Fruit fly (Drosophila melanogaster) whole organism, embryonic: Measurements from ENCODE around the gene CG8892.

ENCODE experiments used
- B-H1 ChIP-seq: fragments of 200-800 bp; sonication (Bioruptor generic); IDR thresholded peaks from 3 replicates; pipeline ENCODE4 v1.3.6; 2022; ENCODE audit warnings: missing biosample characterization, missing genetic modification characterization
- CG10267 ChIP-seq: fragments of 200-800 bp; sonication (Bioruptor generic); optimal IDR thresholded peaks from 2 replicates; lab custom pipeline; 2018; ENCODE audit warnings: missing biosample characterization, mild to moderate bottlenecking, missing genetic modification characterization, moderate library complexity
- CG11723 ChIP-seq: fragments of 200-800 bp; sonication (Bioruptor generic); optimal IDR thresholded peaks from 2 replicates; lab custom pipeline; 2017; ENCODE audit warnings: missing biosample characterization, mild to moderate bottlenecking, missing genetic modification characterization
- CG12071 ChIP-seq: fragments of 200-800 bp; sonication (Bioruptor generic); optimal IDR thresholded peaks from 3 replicates; lab custom pipeline; 2018; ENCODE audit warnings: missing biosample characterization, mild to moderate bottlenecking, missing genetic modification characterization
- CG12391 ChIP-seq: fragments of 200-800 bp; sonication (Bioruptor generic); optimal IDR thresholded peaks from 3 replicates; lab custom pipeline; 2018; ENCODE audit warnings: missing biosample characterization, mild to moderate bottlenecking, missing genetic modification characterization, moderate library complexity
- CG12942 ChIP-seq: fragments of 200-800 bp; sonication (Bioruptor generic); optimal IDR thresholded peaks from 3 replicates; lab custom pipeline; 2016; ENCODE audit warnings: missing biosample characterization, missing genetic modification characterization
- CG13296 ChIP-seq: fragments of 200-800 bp; sonication (Bioruptor generic); optimal IDR thresholded peaks from 3 replicates; lab custom pipeline; 2018; ENCODE audit warnings: missing biosample characterization, mild to moderate bottlenecking, missing genetic modification characterization
- CG14050 ChIP-seq: fragments of 200-800 bp; sonication (Bioruptor generic); IDR thresholded peaks from 3 replicates; pipeline ENCODE4 v1.3.6; 2022; ENCODE audit warnings: missing biosample characterization, missing genetic modification characterization
- CG17912 ChIP-seq: fragments of 200-800 bp; sonication (Bioruptor generic); optimal IDR thresholded peaks from 2 replicates; lab custom pipeline; 2018; ENCODE audit warnings: missing biosample characterization, mild to moderate bottlenecking, missing genetic modification characterization
- CG2199 ChIP-seq: fragments of 200-800 bp; sonication (Bioruptor generic); IDR thresholded peaks from 3 replicates; pipeline ENCODE4 v1.3.6; 2022; ENCODE audit warnings: missing biosample characterization, missing genetic modification characterization
- CG2889 ChIP-seq: fragments of 200-800 bp; sonication (Bioruptor generic); IDR thresholded peaks from 3 replicates; pipeline ENCODE4 v1.3.6; 2022; ENCODE audit warnings: missing biosample characterization, missing genetic modification characterization
- CG31365 ChIP-seq: fragments of 200-800 bp; sonication (Bioruptor generic); optimal IDR thresholded peaks from 2 replicates; lab custom pipeline; 2018; ENCODE audit warnings: missing biosample characterization, mild to moderate bottlenecking, missing genetic modification characterization
- CG42726 ChIP-seq: fragments of 200-800 bp; sonication (Bioruptor generic); IDR thresholded peaks from 2 replicates; pipeline ENCODE4 v1.3.6; 2022; ENCODE audit warnings: missing biosample characterization, missing genetic modification characterization; ENCODE audit not compliant: partially characterized antibody
- CG6791 ChIP-seq: fragments of 200-800 bp; sonication (Bioruptor generic); IDR thresholded peaks from 3 replicates; pipeline ENCODE4 v1.3.6; 2022; ENCODE audit warnings: missing biosample characterization, missing genetic modification characterization; ENCODE audit not compliant: partially characterized antibody
- CG7745 ChIP-seq: fragments of 200-800 bp; sonication (Bioruptor generic); optimal IDR thresholded peaks from 2 replicates; lab custom pipeline; 2018; ENCODE audit warnings: missing biosample characterization, mild to moderate bottlenecking, missing genetic modification characterization, moderate library complexity
- CG7928 ChIP-seq: fragments of 200-800 bp; sonication (Bioruptor generic); optimal IDR thresholded peaks from 2 replicates; lab custom pipeline; 2017; ENCODE audit warnings: missing biosample characterization, mild to moderate bottlenecking, missing genetic modification characterization
- CG7963 ChIP-seq: fragments of 200-800 bp; sonication (Bioruptor generic); IDR thresholded peaks from 3 replicates; pipeline ENCODE4 v1.3.6; 2022; ENCODE audit warnings: missing biosample characterization, missing genetic modification characterization; ENCODE audit not compliant: partially characterized antibody
- CG8359 ChIP-seq: fragments of 200-800 bp; sonication (Bioruptor generic); optimal IDR thresholded peaks from 2 replicates; lab custom pipeline; 2017; ENCODE audit warnings: missing biosample characterization, mild to moderate bottlenecking, missing genetic modification characterization, borderline replicate concordance
- CTCF ChIP-seq: fragments of 200-800 bp; sonication (Bioruptor generic); optimal IDR thresholded peaks from 2 replicates; lab custom pipeline; 2017; ENCODE audit warnings: missing biosample characterization, mild to moderate bottlenecking, missing genetic modification characterization, moderate library complexity
- Dbx ChIP-seq: fragments of 200-800 bp; sonication (Bioruptor generic); IDR thresholded peaks from 3 replicates; pipeline ENCODE4 v1.3.6; 2022; ENCODE audit warnings: missing biosample characterization, missing genetic modification characterization
- Deaf1 ChIP-seq: fragments of 200-800 bp; optimal IDR thresholded peaks from 3 replicates; lab custom pipeline; 2019; ENCODE audit warnings: missing biosample characterization, mild to moderate bottlenecking, missing genetic modification characterization, moderate library complexity
- Dip3 ChIP-seq: fragments of 200-800 bp; sonication (Bioruptor generic); optimal IDR thresholded peaks from 3 replicates; lab custom pipeline; 2016; ENCODE audit warnings: missing biosample characterization, missing genetic modification characterization
- Hey ChIP-seq: fragments of 200-800 bp; sonication (Bioruptor generic); optimal IDR thresholded peaks from 3 replicates; lab custom pipeline; 2018; ENCODE audit warnings: missing biosample characterization, mild to moderate bottlenecking, missing genetic modification characterization
- HmgZ ChIP-seq: fragments of 200-800 bp; sonication (Bioruptor generic); optimal IDR thresholded peaks from 2 replicates; lab custom pipeline; 2018; ENCODE audit warnings: missing biosample characterization, mild to moderate bottlenecking, missing genetic modification characterization
- Max ChIP-seq: fragments of 200-800 bp; sonication (Bioruptor generic); optimal IDR thresholded peaks from 2 replicates; lab custom pipeline; 2016; ENCODE audit warnings: missing biosample characterization, mild to moderate bottlenecking, missing genetic modification characterization
- Myb ChIP-seq: fragments of 200-800 bp; sonication (Bioruptor generic); optimal IDR thresholded peaks from 2 replicates; lab custom pipeline; 2016; ENCODE audit warnings: missing biosample characterization, missing genetic modification characterization
- Ssrp ChIP-seq: fragments of 200-800 bp; sonication (Bioruptor generic); optimal IDR thresholded peaks from 2 replicates; lab custom pipeline; 2018; ENCODE audit warnings: missing biosample characterization, mild to moderate bottlenecking, missing genetic modification characterization, moderate library complexity
- Trl ChIP-seq, 3 experiments: fragments of >200 bp in 2 of 3; fragments of 200-800 bp in 1 of 3; sonication (Bioruptor generic) in 1 of 3; optimal IDR thresholded peaks; 2 replicates in 1 of 3; 3 replicates in 2 of 3; lab custom pipeline; 2016 to 2017; ENCODE audit warnings: missing biosample characterization in 1 of 3, missing genetic modification characterization in 1 of 3
- Usf ChIP-seq: fragments of 200-800 bp; sonication (Bioruptor generic); optimal IDR thresholded peaks from 2 replicates; lab custom pipeline; 2017; ENCODE audit warnings: missing genotype, missing biosample characterization, missing genetic modification characterization
- al ChIP-seq: fragments of 200-800 bp; sonication (Bioruptor generic); IDR thresholded peaks from 2 replicates; pipeline ENCODE4 v1.3.6; 2022; ENCODE audit warnings: missing biosample characterization, missing genetic modification characterization
- amos ChIP-seq: fragments of 200-800 bp; sonication (Bioruptor generic); IDR thresholded peaks from 2 replicates; pipeline ENCODE4 v1.3.6; 2022; ENCODE audit warnings: missing biosample characterization, missing genetic modification characterization; ENCODE audit not compliant: partially characterized antibody
- ato ChIP-seq: fragments of 200-800 bp; sonication (Bioruptor generic); IDR thresholded peaks from 2 replicates; pipeline ENCODE4 v1.3.6; 2022; ENCODE audit warnings: missing biosample characterization, missing genetic modification characterization; ENCODE audit not compliant: partially characterized antibody
- cas ChIP-seq: fragments of 200-800 bp; sonication (Bioruptor generic); IDR thresholded peaks from 2 replicates; pipeline ENCODE4 v1.3.6; 2022; ENCODE audit warnings: missing biosample characterization, missing genetic modification characterization
- caup ChIP-seq: fragments of 200-800 bp; sonication (Bioruptor generic); optimal IDR thresholded peaks from 3 replicates; lab custom pipeline; 2017; ENCODE audit warnings: missing biosample characterization, mild to moderate bottlenecking, missing genetic modification characterization, moderate library complexity; ENCODE audit not compliant: severe bottlenecking
- dimm ChIP-seq: fragments of 200-800 bp; sonication (Bioruptor generic); IDR thresholded peaks from 2 replicates; pipeline ENCODE4 v1.3.6; 2022; ENCODE audit warnings: missing biosample characterization, missing genetic modification characterization
- disco-r ChIP-seq: fragments of 200-800 bp; sonication (Bioruptor generic); optimal IDR thresholded peaks from 2 replicates; lab custom pipeline; 2016; ENCODE audit warnings: missing biosample characterization, missing genetic modification characterization
- fd96Cb ChIP-seq: fragments of 200-800 bp; sonication (Bioruptor generic); optimal IDR thresholded peaks from 2 replicates; lab custom pipeline; 2018; ENCODE audit warnings: missing biosample characterization, mild to moderate bottlenecking, missing genetic modification characterization, moderate library complexity
- gcm ChIP-seq: fragments of 200-800 bp; sonication (Bioruptor generic); optimal IDR thresholded peaks from 2 replicates; lab custom pipeline; 2019; ENCODE audit warnings: missing biosample characterization, mild to moderate bottlenecking, missing genetic modification characterization, moderate library complexity
- her ChIP-seq: fragments of 200-800 bp; sonication (Bioruptor generic); optimal IDR thresholded peaks from 2 replicates; lab custom pipeline; 2016; ENCODE audit warnings: missing biosample characterization, missing genetic modification characterization
- mam ChIP-seq: fragments of 200-800 bp; sonication (Bioruptor generic); optimal IDR thresholded peaks from 3 replicates; lab custom pipeline; 2016; ENCODE audit warnings: missing biosample characterization, missing genetic modification characterization
- oc ChIP-seq: fragments of 200-800 bp; sonication (Bioruptor generic); optimal IDR thresholded peaks from 2 replicates; lab custom pipeline; 2018; ENCODE audit warnings: missing biosample characterization, mild to moderate bottlenecking, missing genetic modification characterization, moderate library complexity
- otp ChIP-seq: fragments of 200-800 bp; sonication (Bioruptor generic); IDR thresholded peaks from 3 replicates; pipeline ENCODE4, ENCODE4 v1.3.6; 2022; ENCODE audit warnings: missing biosample characterization, missing genetic modification characterization
- ranshi ChIP-seq: fragments of 200-800 bp; sonication (Bioruptor generic); IDR thresholded peaks from 2 replicates; pipeline ENCODE4 v1.3.6; 2022; ENCODE audit warnings: missing biosample characterization, missing genetic modification characterization
- sens-2 ChIP-seq: fragments of 200-800 bp; sonication (Bioruptor generic); IDR thresholded peaks from 2 replicates; pipeline ENCODE4 v1.3.6; 2022; ENCODE audit warnings: missing biosample characterization, missing genetic modification characterization
- sim ChIP-seq: fragments of 200-800 bp; sonication (Bioruptor generic); IDR thresholded peaks from 2 replicates; pipeline ENCODE4 v1.3.6; 2022; ENCODE audit warnings: missing biosample characterization, missing genetic modification characterization
- slp2 ChIP-seq: fragments of 200-800 bp; sonication (Bioruptor generic); optimal IDR thresholded peaks from 2 replicates; lab custom pipeline; 2016; ENCODE audit warnings: missing biosample characterization, missing genetic modification characterization
- tna ChIP-seq: fragments of 200-800 bp; sonication (Bioruptor generic); IDR thresholded peaks from 2 replicates; pipeline ENCODE4 v1.3.6; 2022; ENCODE audit warnings: missing biosample characterization, missing genetic modification characterization; ENCODE audit not compliant: partially characterized antibody
- toy ChIP-seq: fragments of 200-800 bp; sonication (Bioruptor generic); IDR thresholded peaks from 2 replicates; pipeline ENCODE4 v1.3.6; 2022; ENCODE audit warnings: missing biosample characterization, missing genetic modification characterization
- usp ChIP-seq: fragments of >200 bp; optimal IDR thresholded peaks from 2 replicates; lab custom pipeline; 2017; ENCODE audit warnings: missing biosample characterization, missing genetic modification characterization

Gene CG8892

dm6 chr2L:5000287-5000871 lies 19.0 kb upstream of the CG8892 start (continued):
- TF ChIP-seq mam (GFP tag; lab: Kevin White, UChicago) (peak; percentile 70), B-H1 (GFP tag; lab: Robert Waterston, UW) (peak; percentile 58), CG7745 (tag; lab: Kevin White, UChicago) (peak; percentile 30), CG13296 (peak; percentile 81), Ssrp (tag; lab: Kevin White, UChicago) (peak; percentile 75), slp2 (peak; percentile 62), oc (tag; lab: Kevin White, UChicago) (peak; percentile 42), CG17912 (no peak), usp (GFP tag; lab: Kevin White, UChicago) (no peak), CG31365 (peak; percentile 32), al (GFP tag; lab: Robert Waterston, UW) (peak; percentile 79), HmgZ (tag; lab: Kevin White, UChicago) (peak; percentile 80), disco-r (GFP tag; lab: Kevin White, UChicago) (peak; percentile 69), CG7928 (GFP tag; lab: Kevin White, UChicago) (peak; percentile 53), CG2889 (peak; percentile 68; the same call in 2 of the 3 replicates), CG12942 (GFP tag; lab: Kevin White, UChicago) (peak; percentile 54), Dbx (GFP tag; lab: Robert Waterston, UW) (peak; percentile 53), caup (peak; percentile 81), cas (GFP tag; lab: Robert Waterston, UW) (peak; percentile 70), CG10267 (tag; lab: Kevin White, UChicago) (peak; percentile 83), sim (GFP tag; lab: Robert Waterston, UW) (peak; percentile 50; the same call in 1 of the 2 replicates), Hey (peak; percentile 17), Usf (GFP tag; lab: Kevin White, UChicago) (peak; percentile 64), gcm (peak; percentile 89), CG8359 (GFP tag; lab: Kevin White, UChicago) (peak; percentile 68), CG14050 (GFP tag; lab: Robert Waterston, UW) (peak; percentile 56), amos (GFP tag; lab: Robert Waterston, UW) (no peak), Myb (peak; percentile 54), tna (GFP tag; lab: Robert Waterston, UW) (no peak), Deaf1 (tag; lab: Kevin White, UChicago) (peak; percentile 85), ranshi (GFP tag; lab: Robert Waterston, UW) (peak; percentile 72; the same call in 1 of the 2 replicates), CG12391 (tag; lab: Kevin White, UChicago) (peak; percentile 89), CTCF (GFP tag; lab: Kevin White, UChicago) (peak; percentile 20), ato (GFP tag; lab: Robert Waterston, UW) (no peak), Dip3 (peak; percentile 67), her (peak; percentile 46), Max (peak; percentile 78), CG12071 (GFP tag; lab: Kevin White, UChicago) (peak; percentile 59), CG7963 (no peak), CG42726 (GFP tag; lab: Robert Waterston, UW) (no peak), toy (0 out of 2 replicates have a peak, but pooled peaks have one; percentile 53), sens-2 (GFP tag; lab: Robert Waterston, UW) (peak; percentile 60), dimm (GFP tag; lab: Robert Waterston, UW) (peak; percentile 67), fd96Cb (tag; lab: Kevin White, UChicago) (peak; percentile 80), CG11723 (GFP tag; lab: Kevin White, UChicago) (peak; percentile 63), CG6791 (GFP tag; lab: Robert Waterston, UW) (peak; percentile 26; the same call in 1 of the 3 replicates), Trl (optimal IDR thresholded peaks at IDR 0.05; lab: Kevin White, UChicago) (no peak), Trl (GFP tag; optimal IDR thresholded peaks at IDR 0.05; lab: Kevin White, UChicago) (peak; percentile 26), CG2199 (GFP tag; lab: Robert Waterston, UW) (peak; percentile 7; the same call in 1 of the 3 replicates), otp (GFP tag; lab: Robert Waterston, UW) (peak; percentile 67; the same call in 2 of the 3 replicates)
